Fruit fly (Drosophila melanogaster): ENCODE data around the gene kst.

The kst gene

DNA sequence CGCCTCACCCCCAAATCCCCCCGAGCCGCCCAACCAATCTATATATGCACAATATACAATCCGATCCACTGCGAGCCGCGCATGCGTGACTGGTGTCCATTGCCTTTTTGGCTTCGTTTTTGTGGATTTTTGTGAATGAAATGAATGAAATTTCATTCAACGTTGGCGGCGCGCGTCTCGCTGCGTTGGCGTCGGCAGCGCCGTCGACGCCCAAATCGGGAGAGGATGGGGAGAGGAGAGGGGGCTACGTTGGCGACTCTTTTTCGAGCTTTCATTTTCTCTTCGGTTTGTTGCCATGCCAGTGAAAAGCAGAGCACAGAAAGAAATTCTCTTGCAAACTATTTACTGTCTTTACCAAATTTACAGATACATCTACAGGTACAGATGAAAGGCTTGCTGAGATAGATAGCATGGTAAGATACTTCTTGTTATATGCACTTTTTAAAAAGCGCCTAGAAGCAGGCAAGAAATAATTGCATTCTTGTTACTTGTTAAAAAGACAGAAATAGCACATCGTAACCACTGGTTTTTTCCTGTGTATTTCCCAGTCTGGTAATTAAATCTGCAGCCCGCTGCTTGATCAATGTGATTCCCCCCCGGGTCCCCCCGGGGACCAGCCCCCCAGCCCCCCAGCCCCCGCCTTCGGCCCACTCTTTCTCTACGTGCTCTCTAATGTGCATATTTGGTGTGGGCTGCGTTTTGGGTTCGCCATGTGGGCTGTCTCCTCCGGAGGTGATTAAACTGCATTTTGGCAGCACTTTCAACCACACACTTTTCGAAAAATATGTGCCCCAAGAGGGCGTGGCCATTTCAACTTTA, 43.8 kb downstream of the kst start (continued):
- peak; percentile 51; the same call in 1 of the 2 replicates for TF ChIP-seq lmd (GFP tag; IDR thresholded peaks at IDR 0.05)
- TF ChIP-seq CG11560 (tag; IDR thresholded peaks at IDR 0.05): no peak
- no peak for TF ChIP-seq CG3281 (GFP tag; optimal IDR thresholded peaks at IDR 0.05)
- TF ChIP-seq CG12659 (GFP tag; optimal IDR thresholded peaks at IDR 0.05): peak; percentile 36
- no peak for TF ChIP-seq HHEX (GFP tag; optimal IDR thresholded peaks at IDR 0.05)
- TF ChIP-seq CG9817 (tag; optimal IDR thresholded peaks at IDR 0.05): no peak
- peak; percentile 74 for TF ChIP-seq CG31441 (GFP tag; IDR thresholded peaks at IDR 0.05)
- no peak for TF ChIP-seq TFAM (GFP tag; optimal IDR thresholded peaks at IDR 0.05)
- no peak for TF ChIP-seq CG2120 (GFP tag; optimal IDR thresholded peaks at IDR 0.05)
- no peak for TF ChIP-seq CG12299 (tag; optimal IDR thresholded peaks at IDR 0.05)
- TF ChIP-seq mld (GFP tag; IDR thresholded peaks at IDR 0.05; ENCODE audit: partially characterized antibody): no peak
- TF ChIP-seq CG11723 (GFP tag; optimal IDR thresholded peaks at IDR 0.05): peak; percentile 40
- no peak for TF ChIP-seq MESR4 (GFP tag; optimal IDR thresholded peaks at IDR 0.05)
- TF ChIP-seq Chrac-16 (GFP tag; optimal IDR thresholded peaks at IDR 0.05): no peak
- peak; percentile 38 for TF ChIP-seq Abd-B (GFP tag; optimal IDR thresholded peaks at IDR 0.05)
- TF ChIP-seq CG32532 (GFP tag; IDR thresholded peaks at IDR 0.05): no peak
- peak; percentile 61 for TF ChIP-seq CG2712 (tag; optimal IDR thresholded peaks at IDR 0.05)
- TF ChIP-seq CG10274 (GFP tag; optimal IDR thresholded peaks at IDR 0.05): no peak
- no peak for TF ChIP-seq Dip3 (GFP tag; optimal IDR thresholded peaks at IDR 0.05)
- TF ChIP-seq CG9437 (GFP tag; optimal IDR thresholded peaks at IDR 0.05): peak; percentile 3
- 0 out of 2 replicates have a peak, but pooled peaks have one; percentile 11 for TF ChIP-seq CG4730 (GFP tag; IDR thresholded peaks at IDR 0.05)
- TF ChIP-seq zfh1 (GFP tag; IDR thresholded peaks at IDR 0.05): peak; percentile 57; the same call in 2 of the 3 replicates
- peak; percentile 45 for TF ChIP-seq CG2875 (GFP tag; optimal IDR thresholded peaks at IDR 0.05)
- no peak for TF ChIP-seq abd-A (tag; optimal IDR thresholded peaks at IDR 0.05)
- TF ChIP-seq CG8089 (GFP tag; optimal IDR thresholded peaks at IDR 0.05): no peak
- no peak for TF ChIP-seq nerfin-2 (GFP tag; IDR thresholded peaks at IDR 0.05; ENCODE audit: partially characterized antibody)
- TF ChIP-seq MBD-R2 (GFP tag; IDR thresholded peaks at IDR 0.05): no peak
- TF ChIP-seq Drgx (GFP tag; IDR thresholded peaks at IDR 0.05): peak; percentile 76
- no peak for TF ChIP-seq mirr (GFP tag; optimal IDR thresholded peaks at IDR 0.05)
- TF ChIP-seq CG6791 (GFP tag; IDR thresholded peaks at IDR 0.05; ENCODE audit: partially characterized antibody): no peak
- no peak for TF ChIP-seq ftz-f1 (GFP tag; optimal IDR thresholded peaks at IDR 0.05)
- peak; percentile 10; the same call in 1 of the 2 replicates for TF ChIP-seq Scr (GFP tag; IDR thresholded peaks at IDR 0.05; ENCODE audit: partially characterized antibody)
- no peak for TF ChIP-seq CG2129 (GFP tag; IDR thresholded peaks at IDR 0.05; ENCODE audit: partially characterized antibody)
- peak; percentile 23; the same call in 1 of the 3 replicates for TF ChIP-seq CG14050 (GFP tag; IDR thresholded peaks at IDR 0.05)
- TF ChIP-seq D19A (tag; optimal IDR thresholded peaks at IDR 0.05): peak; percentile 47
- no peak for TF ChIP-seq yki (optimal IDR thresholded peaks at IDR 0.05)
- no peak for TF ChIP-seq cato (GFP tag; optimal IDR thresholded peaks at IDR 0.05; ENCODE audit: borderline replicate concordance)
- TF ChIP-seq CG15269 (tag; optimal IDR thresholded peaks at IDR 0.05): peak; percentile 23
- peak; percentile 14 for TF ChIP-seq Spps (tag; optimal IDR thresholded peaks at IDR 0.05)
- no peak for TF ChIP-seq vfl (GFP tag; optimal IDR thresholded peaks at IDR 0.05)
- TF ChIP-seq twi (tag; optimal IDR thresholded peaks at IDR 0.05): peak; percentile 5
- peak; percentile 17 for TF ChIP-seq CG8290 (GFP tag; optimal IDR thresholded peaks at IDR 0.05)
- peak; percentile 22 to 79 for TF ChIP-seq CG8290 (tag; optimal IDR thresholded peaks at IDR 0.05)
- no peak for TF ChIP-seq Bdp1 (GFP tag; optimal IDR thresholded peaks at IDR 0.05)
- peak; percentile 85 for TF ChIP-seq Ets65A (GFP tag)
- no peak for TF ChIP-seq ac (GFP tag; optimal IDR thresholded peaks at IDR 0.05)
- TF ChIP-seq Ets97D (GFP tag; optimal IDR thresholded peaks at IDR 0.05): no peak
- peak; percentile 46 for TF ChIP-seq CG14710 (tag; optimal IDR thresholded peaks at IDR 0.05)
- no peak for TF ChIP-seq CG7987 (GFP tag; optimal IDR thresholded peaks at IDR 0.05)
